Fruit fly (Drosophila melanogaster) whole organism, embryonic: ENCODE data around the gene CG32187.
A peak's percentile ranks its signal among the peaks of the same experiment; 100 is the strongest.

Source experiments
- ATbp ChIP-seq: fragments of 200-800 bp; sonication (Bioruptor generic); optimal IDR thresholded peaks from 2 replicates; lab custom pipeline; 2017; ENCODE audit warnings: missing biosample characterization, mild to moderate bottlenecking, missing genetic modification characterization, missing genetic modification reagents
- Atf6 ChIP-seq: fragments of 200-800 bp; sonication (Bioruptor generic); IDR thresholded peaks from 2 replicates; pipeline ENCODE4 v1.3.6; 2022; ENCODE audit warnings: missing biosample characterization, missing genetic modification characterization
- BEAF-32 ChIP-seq: fragments of 200-800 bp; sonication (Bioruptor generic); optimal IDR thresholded peaks from 3 replicates; lab custom pipeline; 2017; ENCODE audit warnings: missing biosample characterization, missing genetic modification characterization, mild to moderate bottlenecking, moderate library complexity, missing genetic modification reagents
- CG12236 ChIP-seq: fragments of 200-800 bp; sonication (Bioruptor generic); optimal IDR thresholded peaks from 2 replicates; lab custom pipeline; 2016; ENCODE audit warnings: missing biosample characterization, missing genetic modification characterization
- CG12391 ChIP-seq: fragments of 200-800 bp; sonication (Bioruptor generic); optimal IDR thresholded peaks from 3 replicates; lab custom pipeline; 2018; ENCODE audit warnings: missing biosample characterization, mild to moderate bottlenecking, missing genetic modification characterization, moderate library complexity
- CG12744 ChIP-seq: fragments of 200-800 bp; sonication (Bioruptor generic); optimal IDR thresholded peaks from 2 replicates; lab custom pipeline; 2016; ENCODE audit warnings: missing biosample characterization, missing genetic modification characterization
- CG12942 ChIP-seq: fragments of 200-800 bp; sonication (Bioruptor generic); optimal IDR thresholded peaks from 3 replicates; lab custom pipeline; 2016; ENCODE audit warnings: missing biosample characterization, missing genetic modification characterization
- CG13424 ChIP-seq: fragments of 200-800 bp; sonication (Bioruptor generic); optimal IDR thresholded peaks from 2 replicates; lab custom pipeline; 2019; ENCODE audit warnings: missing biosample characterization, mild to moderate bottlenecking, missing genetic modification characterization, moderate library complexity
- CG13624 ChIP-seq: fragments of 200-800 bp; sonication (Bioruptor generic); optimal IDR thresholded peaks from 2 replicates; lab custom pipeline; 2016; ENCODE audit warnings: missing biosample characterization, missing genetic modification characterization
- CG13775 ChIP-seq: fragments of 200-800 bp; sonication (Bioruptor generic); optimal IDR thresholded peaks from 3 replicates; lab custom pipeline; 2017; ENCODE audit warnings: missing biosample characterization, mild to moderate bottlenecking, missing genetic modification characterization
- CG14014 ChIP-seq: fragments of 200-800 bp; sonication (Bioruptor generic); IDR thresholded peaks from 2 replicates; pipeline ENCODE4 v1.3.6; 2022; ENCODE audit warnings: missing biosample characterization, missing genetic modification characterization
- CG15011 ChIP-seq: fragments of 200-800 bp; sonication (Bioruptor generic); optimal IDR thresholded peaks from 3 replicates; lab custom pipeline; 2018; ENCODE audit warnings: missing biosample characterization, mild to moderate bottlenecking, missing genetic modification characterization
- CG15269 ChIP-seq: fragments of 200-800 bp; sonication (Bioruptor generic); optimal IDR thresholded peaks from 2 replicates; lab custom pipeline; 2018; ENCODE audit warnings: missing biosample characterization, mild to moderate bottlenecking, missing genetic modification characterization, moderate library complexity
- CG15601 ChIP-seq: fragments of 200-800 bp; sonication (Bioruptor generic); optimal IDR thresholded peaks from 3 replicates; lab custom pipeline; 2019; ENCODE audit warnings: missing biosample characterization, mild to moderate bottlenecking, missing genetic modification characterization, moderate library complexity
- CG16813 ChIP-seq: fragments of 200-800 bp; sonication (Bioruptor generic); IDR thresholded peaks from 3 replicates; pipeline ENCODE4 v1.3.6; 2022; ENCODE audit warnings: missing biosample characterization, missing genetic modification characterization; ENCODE audit not compliant: partially characterized antibody
- CG17359 ChIP-seq: fragments of 200-800 bp; sonication (Bioruptor generic); optimal IDR thresholded peaks from 3 replicates; lab custom pipeline; 2018; ENCODE audit warnings: missing biosample characterization, mild to moderate bottlenecking, missing genetic modification characterization, moderate library complexity
- CG18011 ChIP-seq: fragments of 200-800 bp; sonication (Bioruptor generic); optimal IDR thresholded peaks from 2 replicates; lab custom pipeline; 2017; ENCODE audit warnings: missing biosample characterization, missing genetic modification characterization, mild to moderate bottlenecking, moderate library complexity, missing genotype
- CG2678 ChIP-seq: fragments of 200-800 bp; sonication (Bioruptor generic); optimal IDR thresholded peaks from 3 replicates; lab custom pipeline; 2019; ENCODE audit warnings: missing biosample characterization, mild to moderate bottlenecking, missing genetic modification characterization, moderate library complexity
- CG30403 ChIP-seq: fragments of 200-800 bp; sonication (Bioruptor generic); optimal IDR thresholded peaks from 3 replicates; lab custom pipeline; 2016; ENCODE audit warnings: missing biosample characterization, missing genetic modification characterization
- CG32532 ChIP-seq: fragments of 200-800 bp; sonication (Bioruptor generic); IDR thresholded peaks from 2 replicates; pipeline ENCODE4 v1.3.6; 2022; ENCODE audit warnings: missing biosample characterization, missing genetic modification characterization
- CG34422 ChIP-seq: fragments of 200-800 bp; sonication (Bioruptor generic); IDR thresholded peaks from 3 replicates; pipeline ENCODE4 v1.3.6; 2022; ENCODE audit warnings: missing biosample characterization, missing genetic modification characterization
- CG3847 ChIP-seq: fragments of 200-800 bp; sonication (Bioruptor generic); IDR thresholded peaks from 2 replicates; pipeline ENCODE4 v1.3.6; 2022; ENCODE audit warnings: missing biosample characterization, missing genetic modification characterization
- CG6175 ChIP-seq: fragments of 200-800 bp; sonication (Bioruptor generic); IDR thresholded peaks from 3 replicates; pipeline ENCODE4 v1.3.6; 2022; ENCODE audit warnings: missing biosample characterization, missing genetic modification characterization
- CG7928 ChIP-seq: fragments of 200-800 bp; sonication (Bioruptor generic); optimal IDR thresholded peaks from 2 replicates; lab custom pipeline; 2017; ENCODE audit warnings: missing biosample characterization, mild to moderate bottlenecking, missing genetic modification characterization
- Doc2 ChIP-seq: fragments of 200-800 bp; sonication (Bioruptor generic); IDR thresholded peaks from 2 replicates; pipeline ENCODE4 v1.3.6; 2022; ENCODE audit warnings: missing biosample characterization, missing genetic modification characterization
- Jarid2 ChIP-seq: fragments of 200-800 bp; sonication (Bioruptor generic); optimal IDR thresholded peaks from 3 replicates; lab custom pipeline; 2017; ENCODE audit warnings: mild to moderate bottlenecking, missing biosample characterization, missing genetic modification reagents, missing genetic modification characterization
- Med ChIP-seq: fragments of 200-800 bp; sonication (Bioruptor generic); peaks from one replicate; lab custom pipeline; 2016; ENCODE audit warnings: missing biosample characterization, missing genetic modification characterization, mild to moderate bottlenecking, inconsistent platforms, moderate library complexity
- Meics ChIP-seq: fragments of 200-800 bp; sonication (Bioruptor generic); optimal IDR thresholded peaks from 2 replicates; lab custom pipeline; 2017; ENCODE audit warnings: missing biosample characterization, mild to moderate bottlenecking, missing genetic modification characterization
- NFAT ChIP-seq: fragments of 200-800 bp; sonication (Bioruptor generic); IDR thresholded peaks from 2 replicates; pipeline ENCODE4 v1.3.6; 2022; ENCODE audit warnings: missing biosample characterization, missing genetic modification characterization
- NfI ChIP-seq: fragments of 200-800 bp; sonication (Bioruptor generic); optimal IDR thresholded peaks from 3 replicates; lab custom pipeline; 2018; ENCODE audit warnings: missing biosample characterization, mild to moderate bottlenecking, missing genetic modification characterization, moderate library complexity
- Oli ChIP-seq: fragments of 200-800 bp; sonication (Bioruptor generic); optimal IDR thresholded peaks from 2 replicates; lab custom pipeline; 2018; ENCODE audit warnings: missing biosample characterization, mild to moderate bottlenecking, missing genetic modification characterization, moderate library complexity
- Opbp ChIP-seq: fragments of 200-800 bp; sonication (Bioruptor generic); IDR thresholded peaks from 3 replicates; pipeline ENCODE4 v1.3.6; 2022; ENCODE audit warnings: missing biosample characterization, missing genetic modification characterization; ENCODE audit not compliant: partially characterized antibody
- Ptx1 ChIP-seq: fragments of 200-800 bp; sonication (Bioruptor generic); IDR thresholded peaks from 2 replicates; pipeline ENCODE4 v1.3.6; 2022; ENCODE audit warnings: missing biosample characterization, missing genetic modification characterization
- bab2 ChIP-seq: fragments of 200-800 bp; sonication (Bioruptor generic); optimal IDR thresholded peaks from 2 replicates; lab custom pipeline; 2016; ENCODE audit warnings: missing biosample characterization, missing genetic modification characterization
- chinmo ChIP-seq: fragments of 200-800 bp; sonication (Bioruptor generic); IDR thresholded peaks from 4 replicates; pipeline ENCODE4 v1.3.6; 2022; ENCODE audit warnings: missing biosample characterization, missing genetic modification characterization; ENCODE audit not compliant: partially characterized antibody
- dm ChIP-seq: fragments of 200-800 bp; sonication (Bioruptor generic); optimal IDR thresholded peaks from 3 replicates; lab custom pipeline; 2016; ENCODE audit warnings: missing biosample characterization, missing genetic modification characterization
- dpn ChIP-seq, 2 experiments: fragments of 200-800 bp; sonication (Bioruptor generic); optimal IDR thresholded peaks; 3 replicates each; lab custom pipeline; 2016; ENCODE audit warnings: missing biosample characterization in 2 of 2, missing genetic modification characterization in 2 of 2
- fd102C ChIP-seq: fragments of 200-800 bp; sonication (Bioruptor generic); optimal IDR thresholded peaks from 2 replicates; lab custom pipeline; 2018; ENCODE audit warnings: missing biosample characterization, mild to moderate bottlenecking, missing genetic modification characterization, moderate library complexity
- lmd ChIP-seq: fragments of 200-800 bp; sonication (Bioruptor generic); IDR thresholded peaks from 2 replicates; pipeline ENCODE4 v1.3.6; 2022; ENCODE audit warnings: missing biosample characterization, missing genetic modification characterization
- row ChIP-seq: fragments of 200-800 bp; sonication (Bioruptor generic); IDR thresholded peaks from 3 replicates; pipeline ENCODE4 v1.3.6; 2022; ENCODE audit warnings: missing biosample characterization, missing genetic modification characterization
- schlank ChIP-seq: fragments of 200-800 bp; sonication (Bioruptor generic); optimal IDR thresholded peaks from 2 replicates; lab custom pipeline; 2018; ENCODE audit warnings: missing biosample characterization, mild to moderate bottlenecking, missing genetic modification characterization
- sens ChIP-seq: fragments of 200-800 bp; sonication (Bioruptor generic); peaks from one replicate; lab custom pipeline; 2016; ENCODE audit warnings: missing biosample characterization, missing genetic modification characterization
- slbo ChIP-seq: fragments of 200-800 bp; sonication (Bioruptor generic); IDR thresholded peaks from 2 replicates; pipeline ENCODE4 v1.3.6; 2022; ENCODE audit warnings: missing biosample characterization, missing genetic modification characterization
- stwl ChIP-seq: fragments of 200-800 bp; sonication (Bioruptor generic); optimal IDR thresholded peaks from 3 replicates; lab custom pipeline; 2018; ENCODE audit warnings: missing biosample characterization, mild to moderate bottlenecking, missing genetic modification characterization, moderate library complexity
- sug ChIP-seq: fragments of 200-800 bp; optimal IDR thresholded peaks from 2 replicates; lab custom pipeline; 2019; ENCODE audit warnings: missing biosample characterization, mild to moderate bottlenecking, missing genetic modification characterization, moderate library complexity
- ttk ChIP-seq: fragments of 200-800 bp; sonication (Bioruptor generic); IDR thresholded peaks from 2 replicates; pipeline ENCODE4 v2.1.2; 2022; ENCODE audit warnings: missing biosample characterization, missing genetic modification characterization
- unpg ChIP-seq: fragments of 200-800 bp; sonication (Bioruptor generic); optimal IDR thresholded peaks from 3 replicates; lab custom pipeline; 2018; ENCODE audit warnings: missing biosample characterization, mild to moderate bottlenecking, missing genetic modification characterization, moderate library complexity

The CG32187 gene

dm6 chr3L:17808597-17809213 lies 2.5 kb upstream of the CG32187 start, which contains the start of gene CG32191 (continued):
- TF ChIP-seq CG6175 (GFP tag; lab: Robert Waterston, UW) (0 out of 3 replicates have a peak, but pooled peaks have one; percentile 33), CG14014 (GFP tag; lab: Robert Waterston, UW) (no peak), CG15011 (GFP tag; lab: Kevin White, UChicago) (peak; percentile 23), CG13624 (GFP tag; lab: Kevin White, UChicago) (no peak), sens (GFP tag; lab: Kevin White, UChicago) (peak; percentile 69), CG12942 (GFP tag; lab: Kevin White, UChicago) (no peak), NFAT (peak; percentile 14; the same call in 1 of the 2 replicates), CG34422 (GFP tag; lab: Robert Waterston, UW) (peak; percentile 16; the same call in 1 of the 3 replicates), Meics (GFP tag; lab: Kevin White, UChicago) (peak; percentile 34), CG12236 (GFP tag; lab: Kevin White, UChicago) (no peak), CG2678 (tag; lab: Kevin White, UChicago) (peak; percentile 44), CG32532 (GFP tag; lab: Robert Waterston, UW) (0 out of 2 replicates have a peak, but pooled peaks have one; percentile 23), ttk (no peak), Ptx1 (GFP tag; lab: Robert Waterston, UW) (no peak), Atf6 (GFP tag; lab: Robert Waterston, UW) (0 out of 2 replicates have a peak, but pooled peaks have one; percentile 32), NfI (no peak), Jarid2 (GFP tag; lab: Kevin White, UChicago) (peak; percentile 27), CG15269 (tag; lab: Kevin White, UChicago) (peak; percentile 26)
- TF ChIP-seq, all 482 proteins: peak for 44

- TF ChIP-seq CG17359 (tag; lab: Kevin White, UChicago): peak; percentile 14
- TF ChIP-seq BEAF-32: peak; percentile 34
- no peak for TF ChIP-seq CG15601 (tag; lab: Kevin White, UChicago)
- peak; percentile 10 for TF ChIP-seq NfI
- peak; percentile 32 for TF ChIP-seq CG13424 (tag; lab: Kevin White, UChicago)
- no peak for TF ChIP-seq Doc2 (GFP tag; lab: Robert Waterston, UW)
- no peak for TF ChIP-seq fd102C
- TF ChIP-seq CG16813 (GFP tag; lab: Robert Waterston, UW): 0 out of 3 replicates have a peak, but pooled peaks have one; percentile 9
- TF ChIP-seq sug (tag; lab: Kevin White, UChicago): peak; percentile 45
- peak; percentile 40 for TF ChIP-seq CG30403 (GFP tag; lab: Kevin White, UChicago)
- TF ChIP-seq CG7928 (GFP tag; lab: Kevin White, UChicago): peak; percentile 55
- peak in 1 of 2 experiments; percentile 10 for TF ChIP-seq dpn (GFP tag; optimal IDR thresholded peaks at IDR 0.05; lab: Kevin White, UChicago)
- peak; percentile 61 for TF ChIP-seq sens (GFP tag; lab: Kevin White, UChicago)
- TF ChIP-seq dm (GFP tag; lab: Kevin White, UChicago): peak; percentile 93
- no peak for TF ChIP-seq CG12744
- TF ChIP-seq CG3847 (GFP tag; lab: Robert Waterston, UW): peak; percentile 64; the same call in 1 of the 2 replicates
- TF ChIP-seq bab2 (GFP tag; lab: Kevin White, UChicago): no peak
- TF ChIP-seq CG12391 (tag; lab: Kevin White, UChicago): peak; percentile 39
- TF ChIP-seq Opbp (GFP tag; lab: Robert Waterston, UW): peak; percentile 42; the same call in 1 of the 3 replicates
- TF ChIP-seq unpg (GFP tag; lab: Kevin White, UChicago): peak; percentile 39
- TF ChIP-seq CG18011 (GFP tag; lab: Kevin White, UChicago): no peak
- peak; percentile 77 for TF ChIP-seq row (GFP tag; lab: Robert Waterston, UW)
- no peak for TF ChIP-seq schlank (tag; lab: Kevin White, UChicago)
- peak; percentile 24; the same call in 1 of the 2 replicates for TF ChIP-seq CG14014 (GFP tag; lab: Robert Waterston, UW)
- peak; percentile 70 for TF ChIP-seq slbo (GFP tag; lab: Robert Waterston, UW)
- peak; percentile 17 for TF ChIP-seq Oli (tag; lab: Kevin White, UChicago)
- TF ChIP-seq Med (GFP tag; lab: Kevin White, UChicago): peak; percentile 69
- peak; percentile 63 for TF ChIP-seq stwl (tag; lab: Kevin White, UChicago)
- TF ChIP-seq ATbp (GFP tag; lab: Kevin White, UChicago): no peak
- TF ChIP-seq chinmo: 0 out of 4 replicates have a peak, but pooled peaks have one; percentile 30
- TF ChIP-seq lmd: no peak
- TF ChIP-seq CG13775 (GFP tag; lab: Kevin White, UChicago): peak; percentile 14
Measured at dm6 chr3L:17804511-17804910, 1.7 kb downstream of the CG32187 start, which contains the start of gene ais. TSS of gene ais (minus strand) at chr3L:17804715.
